Fruit fly (Drosophila melanogaster) whole organism, embryonic: ENCODE results near the gene Apoltp.

Source experiments
- Bteb2 ChIP-seq: fragments of 200-800 bp; sonication (Bioruptor generic); optimal IDR thresholded peaks from 2 replicates; lab custom pipeline; 2016; ENCODE audit warnings: missing biosample characterization, missing genetic modification characterization
- CG1024 ChIP-seq: fragments of 200-800 bp; sonication (Bioruptor generic); IDR thresholded peaks from 2 replicates; pipeline ENCODE4 v1.3.6; 2022; ENCODE audit warnings: missing biosample characterization, missing genetic modification characterization
- CG10274 ChIP-seq: fragments of 200-800 bp; sonication (Bioruptor generic); optimal IDR thresholded peaks from 3 replicates; lab custom pipeline; 2017; ENCODE audit warnings: missing biosample characterization, mild to moderate bottlenecking, missing genetic modification characterization
- CG11456 ChIP-seq: fragments of 200-800 bp; sonication (Bioruptor generic); IDR thresholded peaks from 3 replicates; pipeline ENCODE4 v1.3.6; 2022; ENCODE audit warnings: missing biosample characterization, missing genetic modification characterization
- CG12071 ChIP-seq: fragments of 200-800 bp; sonication (Bioruptor generic); optimal IDR thresholded peaks from 3 replicates; lab custom pipeline; 2018; ENCODE audit warnings: missing biosample characterization, mild to moderate bottlenecking, missing genetic modification characterization
- CG1233 ChIP-seq: fragments of 200-800 bp; sonication (Bioruptor generic); optimal IDR thresholded peaks from 4 replicates; lab custom pipeline; 2018; ENCODE audit warnings: missing biosample characterization, mild to moderate bottlenecking, missing genetic modification characterization
- CG18599 ChIP-seq: fragments of 200-800 bp; sonication (Bioruptor generic); optimal IDR thresholded peaks from 3 replicates; lab custom pipeline; 2017; ENCODE audit warnings: missing biosample characterization, missing genetic modification characterization, mild to moderate bottlenecking, moderate library complexity, missing genetic modification reagents
- CG2678 ChIP-seq: fragments of 200-800 bp; sonication (Bioruptor generic); optimal IDR thresholded peaks from 3 replicates; lab custom pipeline; 2019; ENCODE audit warnings: missing biosample characterization, mild to moderate bottlenecking, missing genetic modification characterization, moderate library complexity
- CG30020 ChIP-seq: fragments of 200-800 bp; optimal IDR thresholded peaks from 2 replicates; lab custom pipeline; 2019; ENCODE audit warnings: missing biosample characterization, mild to moderate bottlenecking, missing genetic modification characterization, moderate library complexity
- CG31224 ChIP-seq: fragments of 200-800 bp; sonication (Bioruptor generic); IDR thresholded peaks from 2 replicates; pipeline ENCODE4 v1.3.6; 2022; ENCODE audit warnings: missing biosample characterization, missing genetic modification characterization
- CG3281 ChIP-seq: fragments of 200-800 bp; sonication (Bioruptor generic); optimal IDR thresholded peaks from 3 replicates; lab custom pipeline; 2017; ENCODE audit warnings: missing biosample characterization, mild to moderate bottlenecking, missing genetic modification characterization
- CG3407 ChIP-seq: fragments of 200-800 bp; sonication (Bioruptor generic); optimal IDR thresholded peaks from 2 replicates; lab custom pipeline; 2018; ENCODE audit warnings: missing biosample characterization, mild to moderate bottlenecking, missing genetic modification characterization
- CG4328 ChIP-seq: fragments of 200-800 bp; sonication (Bioruptor generic); optimal IDR thresholded peaks from 3 replicates; lab custom pipeline; 2017; ENCODE audit warnings: missing biosample characterization, missing genetic modification reagents, missing genetic modification characterization
- CG4404 ChIP-seq: fragments of 200-800 bp; sonication (Bioruptor generic); IDR thresholded peaks from 2 replicates; pipeline ENCODE4 v1.3.6; 2022; ENCODE audit warnings: missing biosample characterization, missing genetic modification characterization
- CG4424 ChIP-seq: fragments of 200-800 bp; sonication (Bioruptor generic); optimal IDR thresholded peaks from 3 replicates; lab custom pipeline; 2016; ENCODE audit warnings: missing biosample characterization, missing genetic modification characterization
- CG6683 ChIP-seq: fragments of 200-800 bp; sonication (Bioruptor generic); optimal IDR thresholded peaks from 2 replicates; lab custom pipeline; 2017; ENCODE audit warnings: missing biosample characterization, mild to moderate bottlenecking, missing genetic modification characterization, missing genetic modification reagents
- CG7786 ChIP-seq: fragments of 200-800 bp; sonication (Bioruptor generic); optimal IDR thresholded peaks from 2 replicates; lab custom pipeline; 2016; ENCODE audit warnings: missing biosample characterization, missing genetic modification characterization
- CG7963 ChIP-seq: fragments of 200-800 bp; sonication (Bioruptor generic); IDR thresholded peaks from 3 replicates; pipeline ENCODE4 v1.3.6; 2022; ENCODE audit warnings: missing biosample characterization, missing genetic modification characterization; ENCODE audit not compliant: partially characterized antibody
- CG8924 ChIP-seq: fragments of 200-800 bp; optimal IDR thresholded peaks from 3 replicates; lab custom pipeline; 2019; ENCODE audit warnings: missing biosample characterization, mild to moderate bottlenecking, missing genetic modification characterization, moderate library complexity
- CG9932 ChIP-seq: fragments of 200-800 bp; sonication (Bioruptor generic); IDR thresholded peaks from 2 replicates; pipeline ENCODE4 v1.3.6; 2022; ENCODE audit warnings: missing biosample characterization, missing genetic modification characterization
- D19A ChIP-seq: fragments of 200-800 bp; optimal IDR thresholded peaks from 3 replicates; lab custom pipeline; 2019; ENCODE audit warnings: missing biosample characterization, mild to moderate bottlenecking, missing genetic modification characterization, moderate library complexity
- Dbx ChIP-seq: fragments of 200-800 bp; sonication (Bioruptor generic); IDR thresholded peaks from 3 replicates; pipeline ENCODE4 v1.3.6; 2022; ENCODE audit warnings: missing biosample characterization, missing genetic modification characterization
- Drgx ChIP-seq: fragments of 200-800 bp; sonication (Bioruptor generic); IDR thresholded peaks from 2 replicates; pipeline ENCODE4 v1.3.6; 2022; ENCODE audit warnings: missing biosample characterization, missing genetic modification characterization
- NFAT ChIP-seq: fragments of 200-800 bp; sonication (Bioruptor generic); IDR thresholded peaks from 2 replicates; pipeline ENCODE4 v1.3.6; 2022; ENCODE audit warnings: missing biosample characterization, missing genetic modification characterization
- Oaz ChIP-seq: fragments of 200-800 bp; sonication (Bioruptor generic); IDR thresholded peaks from 2 replicates; pipeline ENCODE4 v1.3.6; 2022; ENCODE audit warnings: missing biosample characterization, missing genetic modification characterization
- Sry-β ChIP-seq: fragments of 200-800 bp; sonication (Bioruptor generic); optimal IDR thresholded peaks from 2 replicates; lab custom pipeline; 2018; ENCODE audit warnings: missing biosample characterization, mild to moderate bottlenecking, missing genetic modification characterization, moderate library complexity
- Vsx1 ChIP-seq: fragments of 200-800 bp; sonication (Bioruptor generic); optimal IDR thresholded peaks from 2 replicates; lab custom pipeline; 2017; ENCODE audit warnings: missing biosample characterization, mild to moderate bottlenecking, missing genetic modification characterization, missing genetic modification reagents
- YL-1 ChIP-seq: fragments of 200-800 bp; sonication (Bioruptor generic); optimal IDR thresholded peaks from 3 replicates; lab custom pipeline; 2017; ENCODE audit warnings: missing biosample characterization, mild to moderate bottlenecking, missing genetic modification characterization
- abd-A ChIP-seq: fragments of 200-800 bp; sonication (Bioruptor generic); optimal IDR thresholded peaks from 3 replicates; lab custom pipeline; 2019; ENCODE audit warnings: missing biosample characterization, mild to moderate bottlenecking, missing genetic modification characterization, moderate library complexity
- ato ChIP-seq: fragments of 200-800 bp; sonication (Bioruptor generic); IDR thresholded peaks from 2 replicates; pipeline ENCODE4 v1.3.6; 2022; ENCODE audit warnings: missing biosample characterization, missing genetic modification characterization; ENCODE audit not compliant: partially characterized antibody
- caup ChIP-seq: fragments of 200-800 bp; sonication (Bioruptor generic); optimal IDR thresholded peaks from 3 replicates; lab custom pipeline; 2017; ENCODE audit warnings: missing biosample characterization, mild to moderate bottlenecking, missing genetic modification characterization, moderate library complexity; ENCODE audit not compliant: severe bottlenecking
- chinmo ChIP-seq: fragments of 200-800 bp; sonication (Bioruptor generic); IDR thresholded peaks from 4 replicates; pipeline ENCODE4 v1.3.6; 2022; ENCODE audit warnings: missing biosample characterization, missing genetic modification characterization; ENCODE audit not compliant: partially characterized antibody
- ci ChIP-seq: fragments of 200-800 bp; sonication (Bioruptor generic); IDR thresholded peaks from 3 replicates; pipeline ENCODE4 v1.3.6; 2022; ENCODE audit warnings: missing biosample characterization, missing genetic modification characterization
- fd3F ChIP-seq: fragments of 200-800 bp; sonication (Bioruptor generic); optimal IDR thresholded peaks from 2 replicates; lab custom pipeline; 2018; ENCODE audit warnings: missing biosample characterization, mild to moderate bottlenecking, missing genetic modification characterization, moderate library complexity
- fru ChIP-seq: fragments of >200 bp; optimal IDR thresholded peaks from 2 replicates; lab custom pipeline; 2017
- gem ChIP-seq: fragments of 200-800 bp; sonication (Bioruptor generic); optimal IDR thresholded peaks from 2 replicates; lab custom pipeline; 2019; ENCODE audit warnings: missing biosample characterization, mild to moderate bottlenecking, missing genetic modification characterization, moderate library complexity
- gsb-n ChIP-seq: fragments of 200-800 bp; sonication (Bioruptor generic); optimal IDR thresholded peaks from 3 replicates; lab custom pipeline; 2018; ENCODE audit warnings: missing biosample characterization, mild to moderate bottlenecking, missing genetic modification characterization
- hb ChIP-seq: fragments of 200-800 bp; sonication (Bioruptor generic); IDR thresholded peaks from 3 replicates; pipeline ENCODE4 v1.3.6; 2022; ENCODE audit warnings: missing biosample characterization, missing genetic modification characterization; ENCODE audit not compliant: partially characterized antibody
- ken ChIP-seq: fragments of 200-800 bp; sonication (Bioruptor generic); IDR thresholded peaks from 3 replicates; pipeline ENCODE4 v1.3.6; 2022; ENCODE audit warnings: missing biosample characterization, missing genetic modification characterization
- lab ChIP-seq: fragments of 200-800 bp; sonication (Bioruptor generic); optimal IDR thresholded peaks from 3 replicates; lab custom pipeline; 2017; ENCODE audit warnings: missing biosample characterization, missing genetic modification characterization, mild to moderate bottlenecking, moderate library complexity, missing genetic modification reagents
- nau ChIP-seq: fragments of 200-800 bp; sonication (Bioruptor generic); optimal IDR thresholded peaks from 3 replicates; lab custom pipeline; 2017; ENCODE audit warnings: missing biosample characterization, mild to moderate bottlenecking, missing genetic modification characterization, missing genetic modification reagents
- nerfin-1 ChIP-seq: fragments of 200-800 bp; sonication (Bioruptor generic); optimal IDR thresholded peaks from 3 replicates; lab custom pipeline; 2019; ENCODE audit warnings: missing biosample characterization, mild to moderate bottlenecking, missing genetic modification characterization, moderate library complexity
- pho ChIP-seq: fragments of 200-800 bp; sonication (Bioruptor generic); optimal IDR thresholded peaks from 2 replicates; lab custom pipeline; 2016; ENCODE audit warnings: missing biosample characterization, missing genetic modification characterization
- row ChIP-seq: fragments of 200-800 bp; sonication (Bioruptor generic); IDR thresholded peaks from 3 replicates; pipeline ENCODE4 v1.3.6; 2022; ENCODE audit warnings: missing biosample characterization, missing genetic modification characterization
- shn ChIP-seq: fragments of 200-800 bp; sonication (Bioruptor generic); optimal IDR thresholded peaks from 3 replicates; lab custom pipeline; 2016; ENCODE audit warnings: missing biosample characterization, missing genetic modification characterization
- slbo ChIP-seq: fragments of 200-800 bp; sonication (Bioruptor generic); IDR thresholded peaks from 2 replicates; pipeline ENCODE4 v1.3.6; 2022; ENCODE audit warnings: missing biosample characterization, missing genetic modification characterization
- trem ChIP-seq: fragments of 200-800 bp; optimal IDR thresholded peaks from 3 replicates; lab custom pipeline; 2019; ENCODE audit warnings: missing biosample characterization, mild to moderate bottlenecking, missing genetic modification characterization, moderate library complexity
- ttk ChIP-seq: fragments of 200-800 bp; sonication (Bioruptor generic); IDR thresholded peaks from 2 replicates; pipeline ENCODE4 v2.1.2; 2022; ENCODE audit warnings: missing biosample characterization, missing genetic modification characterization
- unc-4 ChIP-seq: fragments of 200-800 bp; sonication (Bioruptor generic); IDR thresholded peaks from 2 replicates; pipeline ENCODE4 v1.3.6; 2022; ENCODE audit warnings: missing biosample characterization, missing genetic modification characterization; ENCODE audit not compliant: partially characterized antibody
- vvl ChIP-seq: fragments of 200-800 bp; sonication (Bioruptor generic); IDR thresholded peaks from 2 replicates; pipeline ENCODE4 v1.3.6; 2022; ENCODE audit warnings: missing biosample characterization, missing genetic modification characterization
- wor ChIP-seq: fragments of 200-800 bp; sonication (Bioruptor generic); IDR thresholded peaks from 2 replicates; pipeline ENCODE4 v1.3.6; 2022; ENCODE audit warnings: missing biosample characterization, missing genetic modification characterization
- yki ChIP-seq: fragments of >200 bp; optimal IDR thresholded peaks from 3 replicates; lab custom pipeline; 2018

Apoltp gene

DNA sequence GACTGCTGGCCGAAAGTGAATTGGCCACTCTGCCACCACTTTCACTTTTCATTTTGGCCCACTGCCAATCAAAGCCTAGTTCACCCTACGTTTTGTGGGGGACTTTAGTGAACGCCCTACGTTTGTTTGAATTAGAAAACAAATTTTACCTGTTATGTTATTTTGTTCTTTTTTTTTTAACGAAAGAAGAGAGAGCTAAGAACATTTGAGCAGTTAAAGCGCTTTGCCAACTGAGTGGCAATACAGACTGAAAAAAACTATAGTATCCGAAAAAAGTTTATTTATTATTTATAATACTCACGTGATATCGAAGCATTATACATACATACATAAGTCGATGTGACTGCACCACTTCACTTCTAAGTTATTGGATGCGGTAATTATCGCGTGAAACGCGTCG lies 16.1 kb upstream of the Apoltp start (continued):
- no peak for TF ChIP-seq fd3F (GFP tag; lab: Kevin White, UChicago)
- TF ChIP-seq CG4404 (GFP tag; lab: Robert Waterston, UW): no peak
- no peak for TF ChIP-seq Drgx (GFP tag; lab: Robert Waterston, UW)
- no peak for TF ChIP-seq ci
- no peak for TF ChIP-seq CG30020 (tag; lab: Kevin White, UChicago)
- 0 out of 2 replicates have a peak, but pooled peaks have one; percentile 10 for TF ChIP-seq CG9932 (GFP tag; lab: Robert Waterston, UW)
- TF ChIP-seq gem (tag; lab: Kevin White, UChicago): peak; percentile 50
- no peak for TF ChIP-seq nau
- TF ChIP-seq CG3407 (GFP tag; lab: Kevin White, UChicago): no peak
- TF ChIP-seq CG7963 (GFP tag; lab: Robert Waterston, UW): no peak
- no peak for TF ChIP-seq CG4328 (GFP tag; lab: Kevin White, UChicago)
- TF ChIP-seq YL-1 (GFP tag; lab: Kevin White, UChicago): no peak
- TF ChIP-seq CG2678: peak; percentile 48
- TF ChIP-seq chinmo (GFP tag; lab: Robert Waterston, UW): no peak
- peak; percentile 17; the same call in 1 of the 2 replicates for TF ChIP-seq slbo
- TF ChIP-seq CG8924 (tag; lab: Kevin White, UChicago): no peak
- TF ChIP-seq Vsx1: peak; percentile 11
- no peak for TF ChIP-seq CG1233 (GFP tag; lab: Kevin White, UChicago)
- TF ChIP-seq CG31224: no peak
- no peak for TF ChIP-seq abd-A (tag; lab: Kevin White, UChicago)
- 0 out of 2 replicates have a peak, but pooled peaks have one; percentile 25 for TF ChIP-seq vvl
- no peak for TF ChIP-seq unc-4 (GFP tag; lab: Robert Waterston, UW)
- peak; percentile 6 for TF ChIP-seq CG3281 (GFP tag; lab: Kevin White, UChicago)
- TF ChIP-seq shn (GFP tag; lab: Kevin White, UChicago): no peak
- TF ChIP-seq CG12071 (GFP tag; lab: Kevin White, UChicago): no peak
- no peak for TF ChIP-seq ttk (GFP tag; lab: Robert Waterston, UW)
- TF ChIP-seq yki (lab: Kevin White, UChicago): no peak
- TF ChIP-seq lab (GFP tag; lab: Kevin White, UChicago): peak; percentile 23
- TF ChIP-seq ken (GFP tag; lab: Robert Waterston, UW): 0 out of 3 replicates have a peak, but pooled peaks have one; percentile 10
- TF ChIP-seq D19A (tag; lab: Kevin White, UChicago): peak; percentile 17
- no peak for TF ChIP-seq Dbx (GFP tag; lab: Robert Waterston, UW)
- TF ChIP-seq caup (GFP tag; lab: Kevin White, UChicago): no peak
- TF ChIP-seq trem (tag; lab: Kevin White, UChicago): no peak
- peak; percentile 45 for TF ChIP-seq row (GFP tag; lab: Robert Waterston, UW)
- no peak for TF ChIP-seq CG1024
- TF ChIP-seq CG10274 (GFP tag; lab: Kevin White, UChicago): peak; percentile 82
- TF ChIP-seq Sry-β (GFP tag; lab: Kevin White, UChicago): no peak
- TF ChIP-seq fru (lab: Kevin White, UChicago): no peak
- TF ChIP-seq wor (GFP tag; lab: Robert Waterston, UW): no peak
- TF ChIP-seq NFAT: no peak
- TF ChIP-seq gsb-n (tag; lab: Kevin White, UChicago): no peak
- TF ChIP-seq ato (GFP tag; lab: Robert Waterston, UW): no peak
- no peak for TF ChIP-seq nerfin-1
- no peak for TF ChIP-seq pho (GFP tag; lab: Kevin White, UChicago)
- no peak for TF ChIP-seq Bteb2 (GFP tag; lab: Kevin White, UChicago)
- peak; percentile 38 for TF ChIP-seq CG18599 (GFP tag; lab: Kevin White, UChicago)
- TF ChIP-seq CG6683: no peak
- no peak for TF ChIP-seq CG11456
- peak; percentile 15 for TF ChIP-seq CG4424
- TF ChIP-seq CG7786 (GFP tag; lab: Kevin White, UChicago): no peak
- no peak for TF ChIP-seq hb
- TF ChIP-seq Oaz: no peak
